Fruit fly (Drosophila melanogaster) whole organism, pupa: ENCODE results near the gene CG31921.

Experiments used
- CG15710 ChIP-seq: fragments of 200-800 bp; sonication (Bioruptor generic); optimal IDR thresholded peaks from 2 replicates; lab custom pipeline; 2018; ENCODE audit warnings: missing biosample characterization, mild to moderate bottlenecking, missing genetic modification characterization, moderate library complexity
- CG17806 ChIP-seq: fragments of 200-800 bp; sonication (Bioruptor generic); optimal IDR thresholded peaks from 2 replicates; lab custom pipeline; 2018; ENCODE audit warnings: missing biosample characterization, mild to moderate bottlenecking, missing genetic modification characterization, moderate library complexity
- CG32121 ChIP-seq: fragments of 200-800 bp; sonication (Bioruptor generic); IDR thresholded peaks from 2 replicates; pipeline ENCODE4 v1.3.6; 2022; ENCODE audit warnings: missing biosample characterization, missing genetic modification characterization
- D1 ChIP-seq: fragments of 200-800 bp; sonication (Bioruptor generic); optimal IDR thresholded peaks from 2 replicates; lab custom pipeline; 2018; ENCODE audit warnings: missing biosample characterization, mild to moderate bottlenecking, missing genetic modification characterization, moderate library complexity
- EcR ChIP-seq: fragments of 200-800 bp; sonication (Bioruptor generic); optimal IDR thresholded peaks from 3 replicates; lab custom pipeline; 2019; ENCODE audit warnings: missing biosample characterization, missing genetic modification characterization, mild to moderate bottlenecking, moderate library complexity, missing genetic modification reagents
- Ets98B ChIP-seq: fragments of 200-800 bp; sonication (Bioruptor generic); IDR thresholded peaks from 2 replicates; pipeline ENCODE4 v1.3.6; 2022; ENCODE audit warnings: missing biosample characterization, missing genetic modification characterization
- Pif1A ChIP-seq: fragments of 200-800 bp; sonication (Bioruptor generic); optimal IDR thresholded peaks from 3 replicates; lab custom pipeline; 2016; ENCODE audit warnings: missing biosample characterization, missing genetic modification characterization
- fd96Ca ChIP-seq: fragments of 200-800 bp; sonication (Bioruptor generic); IDR thresholded peaks from 3 replicates; pipeline ENCODE4 v1.3.6; 2022; ENCODE audit warnings: missing biosample characterization, missing genetic modification characterization
- gl ChIP-seq: fragments of 200-800 bp; sonication (Bioruptor generic); optimal IDR thresholded peaks from 2 replicates; lab custom pipeline; 2018; ENCODE audit warnings: missing biosample characterization, mild to moderate bottlenecking, missing genetic modification characterization

dm6 chr2L:286421-286820 lies 45.7 kb downstream of the CG31921 start:
- TF ChIP-seq D1 = no peak
- TF ChIP-seq fd96Ca = peak; percentile 60; the same call in 2 of the 3 replicates
- peak; percentile 73 for TF ChIP-seq Pif1A
- TF ChIP-seq Ets98B = peak; percentile 79
- TF ChIP-seq gl (tag; lab: Kevin White, UChicago) = peak; percentile 77
- peak; percentile 20 for TF ChIP-seq EcR
- peak; percentile 49 for TF ChIP-seq CG32121 (GFP tag; lab: Robert Waterston, UW)
- peak; percentile 56 for TF ChIP-seq CG17806 (tag; lab: Kevin White, UChicago)
- peak; percentile 52 for TF ChIP-seq CG15710 (tag; lab: Kevin White, UChicago)
